Fruit fly (Drosophila melanogaster): ENCODE results near the gene osa.
A peak's percentile ranks its signal among the peaks of the same experiment; 100 is the strongest.

Gene osa

DNA sequence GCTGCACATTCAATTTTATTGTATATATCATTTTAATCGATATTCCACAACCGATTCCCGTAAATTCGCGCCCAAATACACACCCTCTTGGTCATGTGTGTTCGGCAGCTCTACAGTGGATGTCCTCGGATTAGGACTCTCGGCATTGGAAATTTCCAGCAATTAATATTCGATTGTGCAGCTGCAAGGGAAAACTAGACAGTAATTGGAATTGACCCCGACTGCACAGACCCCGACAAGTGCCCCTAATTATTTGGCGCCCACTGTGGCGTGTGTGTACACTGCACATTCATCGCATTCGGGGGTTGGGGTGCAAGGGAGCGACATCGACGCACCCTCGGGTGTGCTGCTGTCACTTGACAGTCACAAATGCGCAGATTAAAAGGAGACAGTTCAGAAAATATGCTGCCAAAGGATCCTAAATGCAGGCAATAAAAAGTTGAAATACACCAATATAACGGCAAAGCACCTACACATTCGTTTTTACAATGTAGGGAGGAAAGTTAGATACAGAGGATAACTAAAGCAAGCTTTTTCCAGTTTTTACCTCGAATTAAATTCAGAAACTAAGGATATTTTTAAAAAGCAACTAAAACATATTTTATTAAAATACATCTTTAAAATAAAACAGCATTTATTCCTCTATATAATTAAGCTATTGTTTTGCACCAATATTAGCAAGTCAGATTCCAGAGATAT, 9.2 kb downstream of the osa start (continued):
- TF ChIP-seq CG31627 (GFP tag; optimal IDR thresholded peaks at IDR 0.05) = peak; percentile 52
- TF ChIP-seq Hr38 (GFP tag; optimal IDR thresholded peaks at IDR 0.05) = no peak
- TF ChIP-seq Hr39 (GFP tag; optimal IDR thresholded peaks at IDR 0.05) = peak; percentile 26
- no peak for TF ChIP-seq CG7368 (GFP tag; optimal IDR thresholded peaks at IDR 0.05)
- TF ChIP-seq CG3032 (tag; optimal IDR thresholded peaks at IDR 0.05) = no peak
- peak; percentile 34 for TF ChIP-seq pdm3 (GFP tag; optimal IDR thresholded peaks at IDR 0.05)
- TF ChIP-seq fd85E (GFP tag; optimal IDR thresholded peaks at IDR 0.05) = no peak
- no peak for TF ChIP-seq acj6 (GFP tag; optimal IDR thresholded peaks at IDR 0.05)
- TF ChIP-seq net (GFP tag; optimal IDR thresholded peaks at IDR 0.05) = no peak
- TF ChIP-seq fd59A (GFP tag; optimal IDR thresholded peaks at IDR 0.05) = no peak
- TF ChIP-seq CG6276 (GFP tag; optimal IDR thresholded peaks at IDR 0.05) = no peak
- TF ChIP-seq dac (GFP tag; optimal IDR thresholded peaks at IDR 0.05) = no peak
- no peak for TF ChIP-seq CG6808 (GFP tag; optimal IDR thresholded peaks at IDR 0.05)
- no peak for TF ChIP-seq Smox (GFP tag; optimal IDR thresholded peaks at IDR 0.05)
- no peak for TF ChIP-seq CG16779 (tag; optimal IDR thresholded peaks at IDR 0.05)
- TF ChIP-seq CG9139 (GFP tag; optimal IDR thresholded peaks at IDR 0.05) = no peak
- no peak for TF ChIP-seq achi (GFP tag; optimal IDR thresholded peaks at IDR 0.05)

DNA sequence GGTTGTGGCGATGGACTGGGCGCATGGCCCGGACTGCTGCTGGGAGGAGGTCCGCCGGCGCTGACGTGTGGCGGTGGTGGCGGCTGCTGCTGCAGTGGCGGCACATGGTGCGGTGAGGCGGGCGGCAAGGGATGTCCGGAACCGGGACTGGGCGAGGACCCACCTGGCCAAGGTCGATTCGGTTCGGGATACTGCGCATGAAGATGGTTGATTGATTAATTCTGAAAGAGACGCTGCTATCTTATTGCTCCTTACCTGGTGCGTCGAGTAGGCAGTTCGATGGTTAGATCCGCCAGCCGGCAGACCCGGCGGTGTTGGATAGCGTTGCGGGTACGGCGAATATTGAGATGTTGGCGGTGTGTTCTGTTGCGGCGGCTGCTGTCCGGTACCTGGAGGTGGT, 10.4 kb downstream of the osa start:
- TF ChIP-seq Eip75B (GFP tag; optimal IDR thresholded peaks at IDR 0.05) (no peak), ss (GFP tag; optimal IDR thresholded peaks at IDR 0.05) (no peak), CG11902 (GFP tag; optimal IDR thresholded peaks at IDR 0.05) (no peak), topi (GFP tag; optimal IDR thresholded peaks at IDR 0.05) (no peak), CG8119 (GFP tag; IDR thresholded peaks at IDR 0.05) (no peak), Ets21C (GFP tag; optimal IDR thresholded peaks at IDR 0.05) (no peak), dsx (GFP tag; optimal IDR thresholded peaks at IDR 0.05; ENCODE audit: poor library complexity, severe bottlenecking) (no peak), CG3032 (tag; optimal IDR thresholded peaks at IDR 0.05) (no peak), dac (GFP tag; optimal IDR thresholded peaks at IDR 0.05) (no peak), CG15336 (GFP tag; IDR thresholded peaks at IDR 0.05) (no peak), lz (GFP tag; optimal IDR thresholded peaks at IDR 0.05) (no peak), CG11294 (GFP tag; IDR thresholded peaks at IDR 0.05) (no peak), CG11762 (GFP tag; optimal IDR thresholded peaks at IDR 0.05; ENCODE audit: insufficient read depth) (no peak), Gug (GFP tag; IDR thresholded peaks at IDR 0.05) (no peak), vri (GFP tag; optimal IDR thresholded peaks at IDR 0.05) (no peak), CG6792 (GFP tag; optimal IDR thresholded peaks at IDR 0.05) (no peak), CG8632 (GFP tag; optimal IDR thresholded peaks at IDR 0.05) (no peak)

DNA sequence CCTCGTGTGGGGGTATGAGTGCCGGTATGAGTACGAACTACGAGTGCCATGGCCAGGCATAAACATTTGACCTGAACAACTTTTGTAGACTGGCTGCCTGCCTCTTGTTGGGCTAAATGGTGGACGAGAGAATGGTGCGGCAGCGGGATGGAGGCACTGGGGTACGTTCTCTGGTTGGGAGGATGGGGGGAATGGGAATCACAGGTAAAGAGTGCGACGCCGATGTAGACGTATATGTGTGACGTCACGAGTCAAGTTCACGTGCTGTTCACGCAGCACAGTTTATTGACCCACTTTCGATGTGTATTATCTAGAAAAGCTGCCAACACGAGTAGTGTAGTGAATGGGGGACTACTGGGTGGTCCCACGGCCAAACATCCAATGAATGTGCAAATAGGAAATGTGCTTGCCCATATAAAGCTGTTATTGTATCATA, 11.2 kb downstream of the osa start:
- TF ChIP-seq CG10631 (GFP tag; optimal IDR thresholded peaks at IDR 0.05) = no peak
- peak; percentile 30 for TF ChIP-seq fkh (GFP tag; optimal IDR thresholded peaks at IDR 0.05)
- TF ChIP-seq CG6163 (GFP tag; IDR thresholded peaks at IDR 0.05) = peak; percentile 28; the same call in 1 of the 3 replicates
